Worm (Caenorhabditis elegans) whole organism, dauer: ENCODE data around the gene gst-2.

Source experiments
- unc-62 ChIP-seq: sonication (generic microtip); optimal IDR thresholded peaks from 2 replicates; lab custom pipeline; 2017; ENCODE audit warnings: missing biosample characterization, missing genetic modification reagents, missing genetic modification characterization

gst-2 gene

DNA sequence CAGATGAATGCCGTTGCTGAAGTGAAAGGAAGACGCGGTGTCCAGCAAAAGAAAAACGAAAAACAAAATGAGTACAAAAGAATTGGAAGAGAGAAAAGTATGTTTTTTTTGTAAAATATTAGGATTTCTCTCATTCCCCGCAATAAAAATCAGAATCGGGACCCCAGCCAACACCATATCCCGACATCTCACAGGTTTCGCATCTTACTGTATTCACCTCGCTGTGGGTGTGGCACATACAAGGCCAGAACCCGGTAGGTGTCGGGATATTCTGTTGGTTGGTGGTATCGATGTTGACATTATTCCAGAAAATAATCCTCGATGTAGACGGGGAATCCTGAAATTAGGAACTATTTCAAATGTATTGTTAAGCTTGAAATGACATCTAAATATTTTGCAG lies 25.1 kb downstream of the gst-2 start:
- TF ChIP-seq unc-62 (GFP tag; lab: Kevin White, UChicago) = no peak

DNA sequence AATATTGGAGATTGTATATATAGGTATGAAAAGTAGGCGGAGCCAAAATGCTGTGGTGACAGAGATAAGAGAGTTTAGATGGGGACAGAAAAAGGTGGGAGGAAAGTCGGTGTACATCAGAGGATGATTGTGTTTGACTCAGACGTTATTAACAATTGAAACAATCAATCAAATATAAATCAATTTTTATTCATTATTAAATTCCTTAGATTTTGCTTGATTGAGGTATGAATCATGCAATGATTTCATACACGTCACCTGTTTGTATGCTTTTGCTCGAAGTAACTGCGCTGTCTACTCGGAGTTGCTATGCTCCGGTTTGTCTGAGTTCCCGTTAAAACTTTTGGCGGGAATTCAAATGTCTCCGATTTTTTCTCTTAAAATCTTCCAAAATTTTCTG lies 26.7 kb downstream of the gst-2 start, which contains the start of gene C04G2.10:
C04G2.10 (plus strand) TSS at position 301 of the 400 bp plus-strand sequence.
- TF ChIP-seq unc-62 (GFP tag; lab: Kevin White, UChicago) = no peak

DNA sequence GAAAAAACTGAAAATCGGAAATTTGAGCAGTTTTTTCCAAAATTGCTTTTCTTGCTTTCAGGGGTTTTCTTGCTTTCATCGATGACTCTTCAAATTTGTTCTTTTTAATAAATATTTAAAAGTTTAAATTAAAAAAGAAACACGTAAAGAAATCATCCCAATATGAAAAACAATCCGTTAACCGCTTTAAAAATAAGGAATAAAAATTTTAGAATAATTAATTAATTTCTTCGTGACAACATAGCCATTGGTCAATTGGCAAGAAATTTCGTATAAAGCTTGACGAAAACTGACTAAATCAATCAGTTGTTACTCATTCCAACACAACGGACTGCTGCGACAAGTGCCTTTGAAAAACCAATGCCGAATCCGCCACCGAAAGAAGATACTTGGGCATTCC lies 29.3 kb downstream of the gst-2 start, which contains the start of gene nsph-3.2:
nsph-3.2 (plus strand) TSS at position 301 of the 400 bp plus-strand sequence.
- TF ChIP-seq unc-62 (GFP tag; lab: Kevin White, UChicago) = no peak

DNA sequence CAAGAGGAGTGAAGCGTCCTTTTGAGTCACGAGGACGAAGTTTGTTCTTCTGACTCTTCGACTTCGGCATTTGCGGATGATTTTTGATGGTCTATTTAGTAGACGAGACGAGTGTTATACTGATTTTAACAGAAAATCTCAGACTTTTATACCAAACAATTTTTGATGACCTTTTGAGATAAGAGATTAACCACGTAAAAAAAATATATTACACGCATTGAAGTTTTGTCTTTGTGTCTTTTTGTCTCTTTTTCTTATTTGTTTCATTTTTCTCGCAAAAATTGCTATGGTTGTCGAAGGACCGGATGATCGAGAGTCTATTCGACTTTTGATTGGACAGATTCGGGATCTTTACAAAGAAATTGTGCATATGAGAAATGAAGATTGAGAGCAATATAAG lies 30.4 kb downstream of the gst-2 start, which contains the start of gene spch-1:
spch-1 (minus strand) TSS at position 101 of the 400 bp plus-strand sequence.
- TF ChIP-seq unc-62 (GFP tag; lab: Kevin White, UChicago) = no peak

DNA sequence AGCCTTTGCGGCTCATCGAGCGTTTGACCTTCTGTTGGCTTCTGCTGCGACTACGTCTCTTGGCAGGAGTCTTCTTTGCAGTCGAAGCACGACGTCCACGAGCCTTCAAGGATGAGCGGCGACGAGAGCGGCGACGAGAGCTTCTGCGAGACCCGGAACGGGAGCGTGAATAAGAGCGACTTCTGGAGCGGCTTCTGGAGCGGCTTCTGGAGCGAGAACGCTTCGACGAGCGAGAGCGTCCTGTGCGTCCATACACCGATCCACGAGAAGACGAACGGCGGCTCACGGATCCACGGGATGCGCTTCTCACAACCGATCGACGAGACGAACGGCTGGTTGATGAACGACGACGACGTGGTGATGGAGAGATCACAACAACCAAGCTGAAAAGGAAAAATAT lies 31.0 kb downstream of the gst-2 start:
- TF ChIP-seq unc-62 (GFP tag; lab: Kevin White, UChicago) = no peak

DNA sequence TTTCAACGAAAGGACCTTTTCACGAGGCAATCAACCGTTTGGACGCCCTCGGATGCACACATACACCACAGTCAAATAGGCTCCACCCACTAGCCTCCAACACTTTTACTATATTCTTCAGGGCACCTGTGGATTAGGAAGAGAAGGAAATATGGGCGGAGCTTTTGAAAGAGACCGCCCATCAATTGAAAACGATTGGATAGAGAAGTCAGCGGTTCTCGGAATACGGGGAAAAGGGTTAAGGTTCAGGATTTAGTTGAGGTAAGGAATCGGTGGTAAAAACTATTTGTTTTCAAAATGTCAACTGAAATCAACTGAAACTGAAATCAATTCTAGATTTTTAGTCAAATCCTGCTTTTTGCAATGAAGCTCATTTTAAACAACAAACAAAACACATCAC lies 31.4 kb downstream of the gst-2 start, which contains the start of gene egl-38:
egl-38 (minus strand) TSS at position 101 of the 400 bp plus-strand sequence.
- TF ChIP-seq unc-62 (GFP tag; lab: Kevin White, UChicago) = no peak

DNA sequence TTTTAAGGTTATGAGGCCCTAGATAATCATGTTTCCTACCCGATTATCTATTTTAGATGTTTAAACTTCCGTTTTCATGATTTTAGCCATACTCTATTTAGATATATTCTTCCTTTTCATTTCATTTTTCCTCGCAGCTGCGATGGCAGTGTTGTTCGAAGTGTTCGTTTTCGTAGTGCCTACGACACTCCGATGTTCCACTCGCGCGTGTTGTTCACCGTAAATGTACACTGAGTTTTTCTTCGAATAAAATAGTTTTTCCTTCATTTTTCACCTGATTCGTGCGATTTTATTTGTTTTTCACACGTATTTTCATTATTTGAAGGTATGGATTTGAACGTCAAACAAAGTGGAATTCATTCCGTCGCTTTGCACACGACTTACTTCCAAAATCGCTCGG lies 45.0 kb downstream of the gst-2 start, which contains the start of gene dis-3:
dis-3 (plus strand) TSS at position 322 of the 400 bp plus-strand sequence.
- no peak for TF ChIP-seq unc-62 (GFP tag; lab: Kevin White, UChicago)

DNA sequence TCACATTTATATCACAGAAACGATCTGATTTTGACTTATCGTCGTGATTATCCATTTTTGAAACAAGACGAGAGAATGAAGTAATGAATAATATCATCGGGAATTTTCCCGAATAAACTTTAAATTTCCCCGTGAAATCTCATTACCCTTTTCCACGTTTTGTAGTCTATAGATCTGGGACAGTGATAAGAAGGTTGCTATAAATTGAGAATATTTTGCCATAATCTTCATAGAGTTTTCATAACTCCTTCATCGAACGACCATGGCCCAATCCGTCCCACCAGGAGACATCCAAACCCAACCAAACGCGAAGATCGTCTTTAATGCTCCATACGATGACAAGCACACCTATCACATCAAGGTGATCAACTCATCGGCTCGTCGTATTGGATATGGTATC lies 46.7 kb downstream of the gst-2 start, which contains the start of the genes C04G2.5 and msp-36:
C04G2.5 (minus strand) TSS at position 101 of the 400 bp plus-strand sequence.
msp-36 (plus strand) TSS at position 263 of the 400 bp plus-strand sequence.
- TF ChIP-seq unc-62 (GFP tag; lab: Kevin White, UChicago) = no peak

DNA sequence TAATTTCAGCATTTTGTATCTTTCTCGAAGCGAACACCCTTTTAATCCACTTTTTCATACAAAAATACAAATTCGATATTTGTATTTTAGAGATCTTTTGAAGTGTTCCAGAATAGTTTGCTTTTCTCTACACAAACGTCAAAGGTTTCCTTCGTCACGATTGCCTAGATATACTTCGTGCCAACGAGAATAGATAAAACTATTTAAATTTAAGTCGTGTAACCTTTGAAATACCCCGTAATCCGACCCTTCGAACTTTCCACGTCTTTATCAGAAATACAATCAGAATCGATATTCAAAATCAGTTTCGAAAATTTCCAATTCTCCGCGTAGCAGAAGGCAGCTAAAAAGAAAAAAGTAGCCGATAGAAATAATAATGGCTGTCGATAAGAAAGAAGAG lies 51.5 kb downstream of the gst-2 start, which contains the start of gene ttbk-5:
ttbk-5 (plus strand) TSS at position 301 of the 400 bp plus-strand sequence.
- TF ChIP-seq unc-62 (GFP tag; lab: Kevin White, UChicago) = no peak
